Fruit fly (Drosophila melanogaster) whole organism, embryonic: ENCODE measurements around the gene hiro.

Experiments used
- B-H2 ChIP-seq: fragments of 200-800 bp; sonication (Bioruptor generic); optimal IDR thresholded peaks from 2 replicates; lab custom pipeline; 2018; ENCODE audit warnings: missing biosample characterization, mild to moderate bottlenecking, missing genetic modification characterization
- CG10147 ChIP-seq: fragments of 200-800 bp; sonication (Bioruptor generic); optimal IDR thresholded peaks from 2 replicates; lab custom pipeline; 2019; ENCODE audit warnings: missing biosample characterization, mild to moderate bottlenecking, missing genetic modification characterization, moderate library complexity
- CG10267 ChIP-seq: fragments of 200-800 bp; sonication (Bioruptor generic); optimal IDR thresholded peaks from 2 replicates; lab custom pipeline; 2018; ENCODE audit warnings: missing biosample characterization, mild to moderate bottlenecking, missing genetic modification characterization, moderate library complexity
- CG11504 ChIP-seq: fragments of 200-800 bp; sonication (Bioruptor generic); optimal IDR thresholded peaks from 3 replicates; lab custom pipeline; 2019; ENCODE audit warnings: missing biosample characterization, mild to moderate bottlenecking, missing genetic modification characterization, moderate library complexity
- CG11695 ChIP-seq: fragments of 200-800 bp; sonication (Bioruptor generic); IDR thresholded peaks from 3 replicates; pipeline ENCODE4 v1.3.6; 2022; ENCODE audit warnings: missing biosample characterization, missing genetic modification characterization
- CG12391 ChIP-seq: fragments of 200-800 bp; sonication (Bioruptor generic); optimal IDR thresholded peaks from 3 replicates; lab custom pipeline; 2018; ENCODE audit warnings: missing biosample characterization, mild to moderate bottlenecking, missing genetic modification characterization, moderate library complexity
- CG13296 ChIP-seq: fragments of 200-800 bp; sonication (Bioruptor generic); optimal IDR thresholded peaks from 3 replicates; lab custom pipeline; 2018; ENCODE audit warnings: missing biosample characterization, mild to moderate bottlenecking, missing genetic modification characterization
- CG13424 ChIP-seq: fragments of 200-800 bp; sonication (Bioruptor generic); optimal IDR thresholded peaks from 2 replicates; lab custom pipeline; 2019; ENCODE audit warnings: missing biosample characterization, mild to moderate bottlenecking, missing genetic modification characterization, moderate library complexity
- CG14965 ChIP-seq: fragments of 200-800 bp; sonication (Bioruptor generic); optimal IDR thresholded peaks from 2 replicates; lab custom pipeline; 2016; ENCODE audit warnings: missing biosample characterization, missing genetic modification characterization, borderline replicate concordance
- CG15073 ChIP-seq: fragments of 200-800 bp; sonication (Bioruptor generic); optimal IDR thresholded peaks from 2 replicates; lab custom pipeline; 2016; ENCODE audit warnings: missing biosample characterization, missing genetic modification characterization
- CG17568 ChIP-seq: fragments of 200-800 bp; sonication (Bioruptor generic); optimal IDR thresholded peaks from 2 replicates; lab custom pipeline; 2018; ENCODE audit warnings: missing biosample characterization, mild to moderate bottlenecking, missing genetic modification characterization, moderate library complexity
- CG2889 ChIP-seq: fragments of 200-800 bp; sonication (Bioruptor generic); IDR thresholded peaks from 3 replicates; pipeline ENCODE4 v1.3.6; 2022; ENCODE audit warnings: missing biosample characterization, missing genetic modification characterization
- CG31365 ChIP-seq: fragments of 200-800 bp; sonication (Bioruptor generic); optimal IDR thresholded peaks from 2 replicates; lab custom pipeline; 2018; ENCODE audit warnings: missing biosample characterization, mild to moderate bottlenecking, missing genetic modification characterization
- CG34224 ChIP-seq: fragments of 200-800 bp; sonication (Bioruptor generic); IDR thresholded peaks from 3 replicates; pipeline ENCODE4 v1.3.6; 2022; ENCODE audit warnings: missing biosample characterization, missing genetic modification characterization; ENCODE audit not compliant: partially characterized antibody
- CG34422 ChIP-seq: fragments of 200-800 bp; sonication (Bioruptor generic); IDR thresholded peaks from 3 replicates; pipeline ENCODE4 v1.3.6; 2022; ENCODE audit warnings: missing biosample characterization, missing genetic modification characterization
- CG3838 ChIP-seq: fragments of 200-800 bp; sonication (Bioruptor generic); optimal IDR thresholded peaks from 3 replicates; lab custom pipeline; 2016; ENCODE audit warnings: missing biosample characterization, missing genetic modification characterization
- CG43689 ChIP-seq: fragments of 200-800 bp; sonication (Bioruptor generic); IDR thresholded peaks from 2 replicates; pipeline ENCODE4 v1.3.6; 2022; ENCODE audit warnings: missing biosample characterization, missing genetic modification characterization
- CG5245 ChIP-seq: fragments of 200-800 bp; sonication (Bioruptor generic); optimal IDR thresholded peaks from 3 replicates; lab custom pipeline; 2016; ENCODE audit warnings: missing biosample characterization, missing genetic modification characterization
- CG6689 ChIP-seq: fragments of 200-800 bp; sonication (Bioruptor generic); IDR thresholded peaks from 2 replicates; pipeline ENCODE4 v1.3.6; 2022; ENCODE audit warnings: missing biosample characterization, missing genetic modification characterization
- CG6854 ChIP-seq: fragments of 200-800 bp; sonication (Bioruptor generic); optimal IDR thresholded peaks from 3 replicates; lab custom pipeline; 2017; ENCODE audit warnings: missing biosample characterization, mild to moderate bottlenecking, missing genetic modification characterization
- CG7745 ChIP-seq: fragments of 200-800 bp; sonication (Bioruptor generic); optimal IDR thresholded peaks from 2 replicates; lab custom pipeline; 2018; ENCODE audit warnings: missing biosample characterization, mild to moderate bottlenecking, missing genetic modification characterization, moderate library complexity
- CG8290 ChIP-seq, 3 experiments: fragments of 200-800 bp; sonication (Bioruptor generic); optimal IDR thresholded peaks; 2 replicates each; lab custom pipeline; 2016 to 2019; ENCODE audit warnings: missing biosample characterization in 3 of 3, missing genetic modification characterization in 3 of 3, mild to moderate bottlenecking in 2 of 3, moderate library complexity in 1 of 3
- Dad ChIP-seq: fragments of 200-800 bp; sonication (Bioruptor generic); optimal IDR thresholded peaks from 3 replicates; lab custom pipeline; 2016; ENCODE audit warnings: missing biosample characterization, missing genetic modification characterization
- Dfd ChIP-seq, 2 experiments: fragments of >200 bp; optimal IDR thresholded peaks; 2 replicates each; lab custom pipeline; 2017; ENCODE audit warnings: missing biosample characterization in 2 of 2, missing genetic modification characterization in 2 of 2
- Jarid2 ChIP-seq: fragments of 200-800 bp; sonication (Bioruptor generic); optimal IDR thresholded peaks from 3 replicates; lab custom pipeline; 2017; ENCODE audit warnings: mild to moderate bottlenecking, missing biosample characterization, missing genetic modification reagents, missing genetic modification characterization
- NK7.1 ChIP-seq: fragments of 200-800 bp; sonication (Bioruptor generic); optimal IDR thresholded peaks from 3 replicates; lab custom pipeline; 2016; ENCODE audit warnings: missing biosample characterization, missing genetic modification characterization
- Nf-YC ChIP-seq: fragments of 200-800 bp; optimal IDR thresholded peaks from 3 replicates; lab custom pipeline; 2019; ENCODE audit warnings: missing biosample characterization, mild to moderate bottlenecking, missing genetic modification characterization, moderate library complexity
- Pdp1 ChIP-seq, 2 experiments: fragments of 200-800 bp; sonication (Bioruptor generic); optimal IDR thresholded peaks; 3 replicates each; lab custom pipeline; 2016; ENCODE audit warnings: missing biosample characterization in 2 of 2, missing genetic modification characterization in 2 of 2, mild to moderate bottlenecking in 1 of 2, moderate library complexity in 1 of 2
- Poxn ChIP-seq: fragments of 200-800 bp; sonication (Bioruptor generic); IDR thresholded peaks from 2 replicates; pipeline ENCODE4 v1.3.6; 2022; ENCODE audit warnings: missing biosample characterization, missing genetic modification characterization
- Ptx1 ChIP-seq: fragments of 200-800 bp; sonication (Bioruptor generic); IDR thresholded peaks from 2 replicates; pipeline ENCODE4 v1.3.6; 2022; ENCODE audit warnings: missing biosample characterization, missing genetic modification characterization
- Vsx1 ChIP-seq: fragments of 200-800 bp; sonication (Bioruptor generic); optimal IDR thresholded peaks from 2 replicates; lab custom pipeline; 2017; ENCODE audit warnings: missing biosample characterization, mild to moderate bottlenecking, missing genetic modification characterization, missing genetic modification reagents
- YL-1 ChIP-seq: fragments of 200-800 bp; sonication (Bioruptor generic); optimal IDR thresholded peaks from 3 replicates; lab custom pipeline; 2017; ENCODE audit warnings: missing biosample characterization, mild to moderate bottlenecking, missing genetic modification characterization
- ato ChIP-seq: fragments of 200-800 bp; sonication (Bioruptor generic); IDR thresholded peaks from 2 replicates; pipeline ENCODE4 v1.3.6; 2022; ENCODE audit warnings: missing biosample characterization, missing genetic modification characterization; ENCODE audit not compliant: partially characterized antibody
- bigmax ChIP-seq: fragments of 200-800 bp; sonication (Bioruptor generic); optimal IDR thresholded peaks from 2 replicates; lab custom pipeline; 2018; ENCODE audit warnings: missing biosample characterization, mild to moderate bottlenecking, missing genetic modification characterization
- br ChIP-seq: fragments of >200 bp; optimal IDR thresholded peaks from 2 replicates; lab custom pipeline; 2017
- btn ChIP-seq: fragments of 200-800 bp; sonication (Bioruptor generic); optimal IDR thresholded peaks from 2 replicates; lab custom pipeline; 2016; ENCODE audit warnings: missing biosample characterization, missing genetic modification characterization
- crol ChIP-seq: fragments of 200-800 bp; sonication (Bioruptor generic); IDR thresholded peaks from 2 replicates; pipeline ENCODE4 v1.3.6; 2022; ENCODE audit warnings: missing biosample characterization, missing genetic modification characterization
- da ChIP-seq: fragments of 200-800 bp; sonication (Bioruptor generic); optimal IDR thresholded peaks from 2 replicates; lab custom pipeline; 2016; ENCODE audit warnings: missing biosample characterization, missing genetic modification characterization
- dpn ChIP-seq, 2 experiments: fragments of 200-800 bp; sonication (Bioruptor generic); optimal IDR thresholded peaks; 3 replicates each; lab custom pipeline; 2016; ENCODE audit warnings: missing biosample characterization in 2 of 2, missing genetic modification characterization in 2 of 2
- en ChIP-seq: fragments of 200-800 bp; sonication (Bioruptor generic); optimal IDR thresholded peaks from 2 replicates; lab custom pipeline; 2016; ENCODE audit warnings: missing biosample characterization, missing genetic modification characterization
- gcm2 ChIP-seq: fragments of 200-800 bp; sonication (Bioruptor generic); optimal IDR thresholded peaks from 2 replicates; lab custom pipeline; 2016; ENCODE audit warnings: missing biosample characterization, missing genetic modification characterization
- jumu ChIP-seq: fragments of 200-800 bp; sonication (Bioruptor generic); optimal IDR thresholded peaks from 3 replicates; lab custom pipeline; 2016; ENCODE audit warnings: missing biosample characterization, missing genetic modification characterization
- org-1 ChIP-seq: fragments of 200-800 bp; sonication (Bioruptor generic); optimal IDR thresholded peaks from 2 replicates; lab custom pipeline; 2017; ENCODE audit warnings: missing biosample characterization, missing genetic modification characterization
- peb ChIP-seq: fragments of 200-800 bp; sonication (Bioruptor generic); IDR thresholded peaks from 2 replicates; pipeline ENCODE4 v1.3.6; 2022; ENCODE audit warnings: missing biosample characterization, missing genetic modification characterization
- sima ChIP-seq: fragments of 200-800 bp; sonication (Bioruptor generic); optimal IDR thresholded peaks from 2 replicates; lab custom pipeline; 2016; ENCODE audit warnings: missing biosample characterization, missing genetic modification characterization
- ssp ChIP-seq: fragments of 200-800 bp; sonication (Bioruptor generic); IDR thresholded peaks from 2 replicates; pipeline ENCODE4 v1.3.6; 2022; ENCODE audit warnings: missing biosample characterization, missing genetic modification characterization
- stc ChIP-seq: fragments of 200-800 bp; sonication (Bioruptor generic); IDR thresholded peaks from 2 replicates; pipeline ENCODE4 v1.3.6; 2022; ENCODE audit warnings: missing biosample characterization, missing genetic modification characterization
- usp ChIP-seq: fragments of >200 bp; optimal IDR thresholded peaks from 2 replicates; lab custom pipeline; 2017; ENCODE audit warnings: missing biosample characterization, missing genetic modification characterization
- vvl ChIP-seq: fragments of 200-800 bp; sonication (Bioruptor generic); IDR thresholded peaks from 2 replicates; pipeline ENCODE4 v1.3.6; 2022; ENCODE audit warnings: missing biosample characterization, missing genetic modification characterization

The hiro gene

dm6 chr3L:711839-712553 is 24.2 kb upstream of the hiro start, which contains the start of gene CG13896 (continued):
- peak; percentile 19 for TF ChIP-seq bigmax
- TF ChIP-seq dpn (GFP tag; optimal IDR thresholded peaks at IDR 0.05; lab: Kevin White, UChicago): peak; percentile 92 to 93
- TF ChIP-seq CG34422: peak; percentile 82
- TF ChIP-seq CG34224 (GFP tag; lab: Robert Waterston, UW): peak; percentile 46; the same call in 1 of the 3 replicates
- TF ChIP-seq vvl (GFP tag; lab: Robert Waterston, UW): peak; percentile 91
- peak; percentile 81 for TF ChIP-seq ssp (GFP tag; lab: Robert Waterston, UW)
- TF ChIP-seq Dad: peak; percentile 80
- TF ChIP-seq CG10147: peak; percentile 37
- TF ChIP-seq Jarid2 (GFP tag; lab: Kevin White, UChicago): peak; percentile 54
- no peak for TF ChIP-seq br
- peak; percentile 63 for TF ChIP-seq Nf-YC (tag; lab: Kevin White, UChicago)
- peak; percentile 57 for TF ChIP-seq btn
- peak; percentile 40 for TF ChIP-seq CG17568 (GFP tag; lab: Kevin White, UChicago)
- TF ChIP-seq Vsx1 (GFP tag; lab: Kevin White, UChicago): peak; percentile 47
- peak; percentile 76 for TF ChIP-seq CG31365 (tag; lab: Kevin White, UChicago)
- peak; percentile 29 for TF ChIP-seq YL-1 (GFP tag; lab: Kevin White, UChicago)
- peak; percentile 63 for TF ChIP-seq CG13296 (GFP tag; lab: Kevin White, UChicago)
- peak; percentile 28 for TF ChIP-seq CG7745 (tag; lab: Kevin White, UChicago)
- TF ChIP-seq org-1 (GFP tag; lab: Kevin White, UChicago): peak; percentile 56
- TF ChIP-seq CG3838 (GFP tag; lab: Kevin White, UChicago): peak; percentile 63
- TF ChIP-seq crol (GFP tag; lab: Robert Waterston, UW): peak; percentile 43
- peak; percentile 84 for TF ChIP-seq CG11504 (tag; lab: Kevin White, UChicago)
- peak; percentile 72 for TF ChIP-seq CG15073
- TF ChIP-seq NK7.1 (GFP tag; lab: Kevin White, UChicago): peak; percentile 57
- TF ChIP-seq CG13424: peak; percentile 75
- peak; percentile 75 for TF ChIP-seq B-H2 (GFP tag; lab: Kevin White, UChicago)
- peak; percentile 98 for TF ChIP-seq CG8290 (GFP tag; optimal IDR thresholded peaks at IDR 0.05; lab: Kevin White, UChicago)
- TF ChIP-seq CG8290 (tag; optimal IDR thresholded peaks at IDR 0.05; lab: Kevin White, UChicago): peak; percentile 98 to 99
- peak; percentile 92 to 94 for TF ChIP-seq Pdp1 (GFP tag; optimal IDR thresholded peaks at IDR 0.05; lab: Kevin White, UChicago)
- peak; percentile 77 for TF ChIP-seq CG2889
- peak; percentile 58 for TF ChIP-seq CG6689
- TF ChIP-seq CG14965: peak; percentile 58
- peak; percentile 73 for TF ChIP-seq sima
- peak; percentile 96 for TF ChIP-seq CG5245 (GFP tag; lab: Kevin White, UChicago)
- TF ChIP-seq da: peak; percentile 83
- peak; percentile 82 for TF ChIP-seq CG12391
- TF ChIP-seq stc: peak; percentile 78
- TF ChIP-seq peb (GFP tag; lab: Robert Waterston, UW): peak; percentile 74
- TF ChIP-seq CG43689 (GFP tag; lab: Robert Waterston, UW): peak; percentile 30; the same call in 1 of the 2 replicates
- TF ChIP-seq Dfd (GFP tag; optimal IDR thresholded peaks at IDR 0.05; lab: Kevin White, UChicago): no peak
- TF ChIP-seq jumu (GFP tag; lab: Kevin White, UChicago): peak; percentile 86
- TF ChIP-seq Poxn (GFP tag; lab: Robert Waterston, UW): 0 out of 2 replicates have a peak, but pooled peaks have one; percentile 28
- no peak for TF ChIP-seq ato (GFP tag; lab: Robert Waterston, UW)
- peak; percentile 82 for TF ChIP-seq en (GFP tag; lab: Kevin White, UChicago)
- peak; percentile 91 for TF ChIP-seq Ptx1 (GFP tag; lab: Robert Waterston, UW)
- no peak for TF ChIP-seq usp (GFP tag; lab: Kevin White, UChicago)
- TF ChIP-seq CG10267: peak; percentile 83
- TF ChIP-seq CG6854: peak; percentile 35
- TF ChIP-seq CG11695 (GFP tag; lab: Robert Waterston, UW): peak; percentile 76; the same call in 2 of the 3 replicates
- TF ChIP-seq gcm2 (GFP tag; lab: Kevin White, UChicago): peak; percentile 36
